Fruit fly (Drosophila melanogaster) S2 (cell line): ENCODE measurements around the gene Rh7.

ENCODE experiments used
- CG8478 ChIP-seq: fragments of >200 bp; optimal IDR thresholded peaks from 2 replicates; lab custom pipeline; 2018
- CTCF ChIP-seq, 2 experiments: fragments of >200 bp; optimal IDR thresholded peaks; 2 replicates each; lab custom pipeline; 2018

Gene Rh7

DNA sequence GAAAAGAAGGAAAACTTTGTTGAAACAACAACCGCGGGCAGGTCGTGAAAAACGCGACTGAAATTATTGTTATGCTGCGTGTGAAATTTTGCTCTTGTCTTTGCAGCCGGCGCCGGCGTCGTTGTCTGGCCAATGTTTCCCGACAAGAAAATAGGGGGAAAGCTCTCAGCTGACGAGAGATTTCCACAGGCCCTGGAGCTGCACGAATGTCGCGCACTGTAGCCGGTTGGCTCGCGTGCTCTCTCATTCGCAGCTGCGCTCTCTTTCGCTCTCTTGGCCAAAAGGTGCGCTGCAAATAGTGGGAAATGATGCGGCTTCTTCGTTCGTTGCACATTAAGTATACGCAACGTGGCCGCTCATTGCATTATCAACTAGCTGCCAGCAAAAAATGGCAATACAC, 11.6 kb downstream of the Rh7 start, which contains the start of gene CG9760:
CG9760 (minus strand) TSS at position 43 of the 400 bp plus-strand sequence.
- TF ChIP-seq CTCF (optimal IDR thresholded peaks at IDR 0.05; lab: Kevin White, UChicago) (no peak), CG8478 (lab: Kevin White, UChicago) (no peak)

DNA sequence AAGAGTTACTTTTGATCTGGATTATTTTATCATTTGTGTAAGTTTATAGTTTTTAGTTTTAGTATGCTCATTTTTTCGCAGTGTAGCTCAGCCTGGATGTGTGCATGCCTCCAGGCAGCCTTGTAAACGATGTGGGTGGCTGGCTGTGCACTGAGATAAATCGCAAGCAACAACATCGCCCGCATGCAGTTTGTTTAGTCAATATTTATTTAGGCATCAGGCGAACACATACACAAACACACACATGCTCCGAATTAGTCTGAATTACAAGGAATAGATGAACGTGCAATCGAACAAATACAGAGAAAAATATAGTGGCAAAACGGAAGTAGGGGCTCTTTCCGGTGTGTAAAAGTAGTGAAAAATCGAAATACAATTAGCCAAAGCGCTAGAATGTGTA, 12.2 kb downstream of the Rh7 start:
- TF ChIP-seq CTCF (optimal IDR thresholded peaks at IDR 0.05; lab: Kevin White, UChicago) = no peak
- TF ChIP-seq CG8478 (lab: Kevin White, UChicago) = no peak

DNA sequence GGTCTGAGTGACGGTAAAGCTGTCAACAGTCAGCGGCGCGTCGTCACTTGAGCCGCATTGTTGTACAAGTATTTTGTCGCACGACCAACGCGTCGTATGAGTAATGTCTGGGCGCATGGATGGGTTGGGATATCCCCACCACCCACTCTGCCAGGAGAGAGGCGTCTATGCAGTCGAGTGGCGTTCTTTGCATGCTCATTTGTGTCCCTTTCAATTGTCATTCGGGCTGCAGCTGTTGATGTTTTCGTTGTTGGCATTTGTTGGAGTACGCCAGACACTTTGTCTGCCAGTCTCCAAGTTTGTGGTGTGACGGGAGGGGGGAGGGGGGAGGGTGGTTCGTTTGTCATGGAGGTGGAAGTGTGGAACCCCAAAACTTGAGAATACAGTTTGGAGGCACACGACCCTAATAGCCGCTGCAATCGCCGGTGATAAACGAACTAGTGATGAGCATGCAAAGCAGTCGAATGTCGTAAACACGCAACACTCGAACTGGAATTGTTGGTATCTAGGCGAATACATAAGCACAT, 13.1 kb downstream of the Rh7 start:
- TF ChIP-seq CTCF (optimal IDR thresholded peaks at IDR 0.05; lab: Kevin White, UChicago) = no peak
- TF ChIP-seq CG8478 (lab: Kevin White, UChicago) = no peak

DNA sequence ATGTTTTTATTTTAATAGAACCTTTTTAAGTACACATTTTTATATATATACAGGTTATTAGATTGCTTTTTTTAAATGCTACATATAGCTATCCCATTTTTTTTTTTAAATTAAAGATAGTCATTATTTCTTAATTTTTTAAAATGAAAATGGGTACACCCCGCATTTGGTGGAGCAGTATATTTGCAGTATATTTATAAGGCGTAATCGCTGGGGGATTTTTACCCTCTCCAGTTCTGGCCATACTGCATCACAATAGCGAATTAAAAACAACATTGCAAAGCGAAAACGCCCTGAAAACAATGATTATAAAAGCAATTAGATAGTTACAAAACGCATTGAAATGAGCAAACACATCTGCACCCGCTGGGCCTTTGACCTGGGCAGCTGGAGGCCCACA, 26.3 kb downstream of the Rh7 start, which contains the start of gene CG32099:
CG32099 (plus strand) TSS at position 250 of the 400 bp plus-strand sequence.
- TF ChIP-seq CTCF (optimal IDR thresholded peaks at IDR 0.05; lab: Kevin White, UChicago) (no peak), CG8478 (lab: Kevin White, UChicago) (no peak)

DNA sequence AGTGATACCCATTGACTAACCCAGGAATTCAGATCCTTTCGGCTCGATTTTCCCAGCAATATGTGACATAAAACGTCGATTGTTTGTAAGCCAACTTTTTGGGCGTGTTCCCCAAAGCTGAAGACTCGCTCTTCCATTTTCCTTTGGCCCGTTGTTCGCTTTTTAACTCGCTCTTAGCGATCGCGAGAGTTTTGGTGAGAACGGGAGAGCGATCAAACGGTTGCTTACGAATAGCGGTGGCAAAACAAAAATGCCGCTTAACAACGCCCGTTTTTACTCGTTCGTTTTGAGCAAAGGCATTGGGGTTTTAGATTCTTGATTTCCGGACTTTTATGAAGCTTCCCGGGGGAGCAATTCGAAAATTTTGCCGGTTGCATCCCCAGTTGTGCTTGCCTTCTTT, 28.3 kb downstream of the Rh7 start:
- TF ChIP-seq CG8478 (lab: Kevin White, UChicago) (no peak), CTCF (optimal IDR thresholded peaks at IDR 0.05; lab: Kevin White, UChicago) (no peak)

DNA sequence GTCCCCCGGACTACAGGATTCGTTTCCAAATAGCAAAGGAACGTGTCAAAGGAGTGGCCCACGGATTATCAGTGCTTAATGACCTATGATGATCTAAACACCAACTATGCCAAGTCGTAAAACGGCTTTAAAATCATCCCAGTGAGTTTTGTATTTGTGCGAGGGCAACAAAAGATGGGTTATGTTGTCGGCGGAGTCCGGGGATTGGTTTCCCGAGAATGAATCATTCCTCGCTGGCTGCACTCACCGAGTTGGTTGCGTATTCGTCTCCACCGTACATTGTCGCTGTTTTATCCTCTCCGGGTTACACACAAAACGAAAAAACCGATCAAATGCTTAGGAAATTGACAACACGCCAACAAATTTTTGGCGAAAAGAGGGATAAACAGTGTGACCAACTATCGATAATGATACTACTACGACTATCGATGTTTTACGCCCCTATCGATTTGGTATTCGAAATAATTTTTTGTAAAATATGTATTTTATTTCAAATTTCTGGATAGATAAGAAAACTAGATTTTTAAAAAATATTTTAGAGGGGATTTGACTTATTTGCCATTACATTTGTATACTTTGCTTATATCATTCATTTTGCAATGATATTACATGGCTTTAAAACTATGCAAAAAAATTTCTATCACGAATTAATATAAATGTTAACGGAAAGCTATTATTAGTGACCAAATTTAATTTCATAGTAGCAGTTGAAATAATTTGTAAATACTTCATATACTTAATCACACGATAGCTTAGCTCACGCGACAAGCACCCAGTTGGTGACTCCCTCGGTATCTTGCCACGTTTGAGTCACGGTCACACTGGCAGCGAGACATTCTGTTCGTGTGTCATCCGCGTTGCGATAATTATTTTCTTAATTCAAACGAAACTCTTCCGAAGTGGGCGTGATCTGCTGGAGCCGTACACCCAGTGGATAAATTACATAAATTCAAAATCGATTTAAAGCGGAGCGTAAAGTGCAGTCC, 29.3 kb downstream of the Rh7 start, which contains the start of the genes eIF3l and Nrx-IV:
eIF3l (minus strand) TSS at position 389 of the 986 bp plus-strand sequence.
Nrx-IV (plus strand) TSS at position 811 of the 986 bp plus-strand sequence.
- TF ChIP-seq CG8478 (lab: Kevin White, UChicago) = no peak
- TF ChIP-seq CTCF (optimal IDR thresholded peaks at IDR 0.05; lab: Kevin White, UChicago) = no peak

DNA sequence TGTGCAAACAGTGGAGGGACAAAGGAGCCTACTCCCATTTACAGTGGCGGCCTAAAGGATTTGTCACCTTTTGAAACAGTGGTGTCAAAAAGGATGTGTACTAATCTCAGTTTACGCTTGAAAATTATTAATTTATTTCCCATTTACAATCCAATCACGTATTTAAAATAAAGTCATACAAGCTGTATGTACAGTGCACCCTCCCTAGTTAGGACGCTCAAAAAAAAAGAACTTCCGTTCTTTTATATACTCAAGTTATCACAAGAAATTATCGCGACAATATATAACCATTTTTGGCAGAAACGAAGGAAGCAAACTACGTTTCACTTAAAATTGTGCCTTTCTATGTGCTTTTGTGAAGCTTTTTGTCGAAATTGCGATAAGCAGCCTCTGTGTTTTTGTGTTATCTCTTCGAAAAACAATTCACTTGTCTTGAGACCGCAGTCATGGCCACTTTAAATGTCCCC, 36.0 kb downstream of the Rh7 start:
- TF ChIP-seq CG8478 (lab: Kevin White, UChicago) = no peak
- TF ChIP-seq CTCF (optimal IDR thresholded peaks at IDR 0.05; lab: Kevin White, UChicago) = no peak

DNA sequence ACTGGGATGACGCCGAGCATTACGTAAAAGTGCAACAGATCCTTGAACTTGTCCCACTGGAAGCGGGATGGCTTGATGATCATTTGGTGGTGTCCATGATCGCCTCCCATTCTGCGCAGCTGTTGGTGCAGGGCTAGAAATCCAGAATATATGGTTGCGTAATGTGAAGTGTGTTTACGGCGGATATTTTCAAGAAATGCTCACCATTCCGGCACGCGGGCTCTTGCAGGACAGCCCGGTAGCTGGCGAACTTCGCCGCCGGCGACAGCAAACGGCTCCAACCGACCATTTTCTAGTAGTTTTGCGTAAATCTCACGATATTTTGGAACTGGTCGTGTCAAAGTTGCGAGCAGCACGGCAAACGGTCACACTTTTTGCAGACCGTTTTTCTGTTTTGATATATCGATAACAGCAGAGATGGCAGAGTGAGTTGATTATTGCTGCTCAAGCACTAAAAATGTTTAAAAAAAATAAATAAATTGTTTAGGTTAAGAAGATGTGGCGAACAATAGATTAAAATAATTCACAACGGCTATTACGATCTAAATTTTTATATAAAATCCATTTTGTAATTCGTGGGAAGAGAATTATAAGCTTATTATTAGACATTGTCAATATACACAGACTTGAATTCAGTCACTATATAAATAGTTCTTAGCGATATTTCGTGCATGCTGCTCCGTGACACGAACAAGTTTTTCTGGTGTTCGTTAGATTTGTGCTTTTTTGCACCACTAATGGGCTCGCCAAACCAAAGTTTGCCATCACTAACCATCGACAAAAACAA, 37.0 kb downstream of the Rh7 start, which contains the start of the genes ND-SGDH and RhoGAP68F:
ND-SGDH (minus strand) TSS at position 472 of the 787 bp plus-strand sequence.
RhoGAP68F (plus strand) TSS at position 756 of the 787 bp plus-strand sequence.
- TF ChIP-seq CTCF (optimal IDR thresholded peaks at IDR 0.05; lab: Kevin White, UChicago) = no peak

DNA sequence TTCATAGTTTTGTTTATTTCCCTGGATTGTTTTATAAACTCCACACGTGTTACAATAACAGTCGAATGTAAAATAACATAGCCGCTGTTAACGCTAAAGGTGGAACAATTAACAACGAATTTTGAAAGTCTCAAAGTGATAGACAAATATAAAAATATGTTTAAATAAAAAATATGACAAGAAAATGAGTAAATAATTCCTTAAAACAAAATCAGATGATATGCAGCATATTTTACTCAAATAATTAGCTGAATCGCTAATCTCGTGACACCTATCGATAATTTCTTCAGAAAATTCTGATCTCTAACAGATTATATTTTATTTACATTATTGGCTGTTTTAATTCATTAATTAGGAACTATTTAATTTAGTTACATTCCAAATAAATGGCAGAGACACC, 38.7 kb downstream of the Rh7 start, which contains the start of the genes CG5645 and Atg12:
CG5645 (minus strand) TSS at position 77 of the 400 bp plus-strand sequence.
Atg12 (plus strand) TSS at position 338 of the 400 bp plus-strand sequence.
- TF ChIP-seq CTCF (optimal IDR thresholded peaks at IDR 0.05; lab: Kevin White, UChicago) (no peak), CG8478 (lab: Kevin White, UChicago) (no peak)

DNA sequence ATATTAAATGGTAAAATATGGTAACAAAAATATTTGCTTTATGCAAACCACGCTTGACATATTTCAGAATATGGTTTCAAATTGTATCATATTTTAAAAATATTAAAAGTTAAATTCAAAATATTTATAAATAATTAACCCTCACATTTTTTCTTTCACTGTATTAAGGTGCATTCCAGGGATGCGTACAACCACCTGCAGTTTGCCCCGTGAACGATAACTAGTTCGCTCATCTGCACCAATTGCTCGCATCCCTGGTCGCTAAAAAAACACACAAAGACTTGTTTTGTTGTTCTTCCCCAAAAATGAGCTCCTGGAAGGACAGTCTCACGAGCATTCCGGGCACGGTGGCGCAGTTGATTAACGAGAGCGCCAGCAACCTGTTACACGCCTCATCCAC, 43.4 kb downstream of the Rh7 start, which contains the start of gene DEF8:
DEF8 (plus strand) TSS at position 229 of the 400 bp plus-strand sequence.
- no peak for TF ChIP-seq CG8478 (lab: Kevin White, UChicago)
- peak in 1 of 2 experiments; percentile 7 for TF ChIP-seq CTCF (optimal IDR thresholded peaks at IDR 0.05; lab: Kevin White, UChicago)

DNA sequence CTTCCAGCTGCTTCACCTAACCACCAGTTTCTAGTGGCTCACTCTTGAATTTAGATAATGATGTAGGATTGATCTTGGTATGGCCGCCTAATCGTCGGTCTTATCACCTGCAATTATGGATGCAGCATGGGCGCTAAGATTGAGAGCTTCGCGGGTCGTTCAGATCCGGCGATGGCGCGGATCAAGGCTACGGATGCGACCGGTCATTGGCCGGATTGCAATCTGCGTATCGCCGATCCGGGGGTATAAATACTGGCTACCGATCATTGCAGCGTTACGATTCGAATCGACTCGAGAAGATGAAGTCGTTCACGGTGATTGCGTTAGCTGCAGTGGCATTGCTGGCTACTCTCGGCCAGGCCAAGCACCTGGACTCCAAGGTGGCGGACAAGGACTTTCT, 46.2 kb downstream of the Rh7 start, which contains the start of gene Lsp2:
Lsp2 (plus strand) TSS at position 283 of the 400 bp plus-strand sequence.
- no peak for TF ChIP-seq CG8478 (lab: Kevin White, UChicago)
- TF ChIP-seq CTCF (optimal IDR thresholded peaks at IDR 0.05; lab: Kevin White, UChicago) = no peak

DNA sequence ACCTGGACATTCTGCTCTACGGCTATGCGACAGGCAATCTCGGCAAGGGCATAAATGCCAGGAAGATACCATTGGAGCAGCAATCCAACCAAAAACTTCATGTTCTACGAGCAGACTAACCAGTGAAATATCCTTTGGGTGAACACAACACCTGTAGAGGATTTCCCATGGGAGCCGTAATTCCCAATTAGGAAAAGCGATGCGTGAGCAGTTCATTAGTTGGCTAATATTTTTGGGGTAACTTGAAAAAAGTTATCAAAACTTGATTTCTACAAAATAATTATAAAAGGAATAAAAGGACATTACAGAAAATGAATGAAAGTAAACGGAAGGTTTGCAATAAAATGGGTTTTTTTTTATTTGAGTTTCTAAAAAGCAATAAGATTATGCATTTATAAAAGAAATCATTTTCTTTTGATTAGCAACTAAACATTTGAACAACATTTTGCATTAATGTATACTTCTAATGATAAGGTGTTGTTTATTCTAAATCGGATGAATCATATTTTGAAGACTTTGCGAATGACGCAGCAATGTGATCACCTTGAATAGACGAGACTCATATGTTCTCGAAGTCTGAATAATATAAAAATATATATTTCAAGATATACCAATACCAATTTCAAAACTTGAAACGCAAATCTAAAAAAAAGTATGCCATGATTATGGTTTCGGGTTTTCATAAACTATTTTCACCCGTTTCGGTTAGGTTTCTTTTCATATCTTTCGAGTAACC, 47.8 kb downstream of the Rh7 start, which contains the start of the genes Ir68b and CG34241:
Ir68b (minus strand) TSS at position 101 of the 736 bp plus-strand sequence.
CG34241 (plus strand) TSS at position 686 of the 736 bp plus-strand sequence.
- TF ChIP-seq CTCF (optimal IDR thresholded peaks at IDR 0.05; lab: Kevin White, UChicago) = no peak
- no peak for TF ChIP-seq CG8478 (lab: Kevin White, UChicago)

DNA sequence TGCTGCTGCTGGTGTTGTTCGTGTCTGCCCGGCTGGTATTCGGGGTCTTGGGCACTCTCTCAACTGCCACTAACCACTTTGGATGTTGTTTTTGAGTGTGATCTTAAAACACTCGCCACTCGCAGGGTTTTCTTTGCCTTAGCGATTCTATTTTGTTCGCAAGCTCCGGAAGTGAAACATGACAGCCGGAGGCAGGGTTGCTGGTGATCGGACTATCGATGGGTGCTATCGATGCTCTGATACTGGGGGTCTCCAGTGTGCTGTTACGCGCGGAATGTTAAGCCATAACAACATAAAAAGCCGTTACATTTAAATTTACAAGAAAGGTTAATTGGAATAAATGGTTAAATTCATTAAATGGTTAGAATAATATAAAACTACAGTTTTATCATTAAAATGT, 50.3 kb downstream of the Rh7 start, which contains the start of gene yps:
yps (minus strand) TSS at position 176 of the 400 bp plus-strand sequence.
- no peak for TF ChIP-seq CG8478 (lab: Kevin White, UChicago)
- peak in 1 of 2 experiments; percentile 48 for TF ChIP-seq CTCF (optimal IDR thresholded peaks at IDR 0.05; lab: Kevin White, UChicago)
